3 worm cellular contexts compared by ENCODE assay signal in the genomic region with DNA sequence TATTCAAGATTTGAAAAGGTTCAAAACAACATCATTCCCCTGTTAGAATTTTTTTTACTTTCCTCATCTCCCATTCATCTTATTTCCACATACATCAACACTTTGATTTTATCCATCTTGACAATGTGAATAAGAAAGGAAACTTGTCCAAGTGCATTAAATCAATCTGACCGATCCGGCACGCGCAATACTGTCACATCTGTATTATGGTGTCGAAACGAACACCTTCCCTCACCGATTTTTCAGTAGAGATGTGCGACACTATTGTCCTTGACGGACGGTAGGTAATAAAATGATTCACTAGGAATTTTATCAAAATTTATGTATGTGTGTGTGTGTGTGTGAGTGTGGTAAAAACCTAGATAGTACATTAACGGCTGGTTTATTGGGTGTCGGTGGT.
A peak's percentile ranks its signal among the peaks of the same experiment; 100 is the strongest.
TF ChIP-seq lines count a peak whose summit lies in the region.

No protein-coding gene starts in this region.

TF ChIP-seq in whole organism, L1 larva, 84 proteins besides CTCF, POLR2A, EP300 and RAD21:
- peak; percentile 29 for TF ChIP-seq lin-14 (GFP tag; optimal IDR thresholded peaks at IDR 0.05; lab: Kevin White, UChicago)
- TF ChIP-seq blmp-1 (tag; optimal IDR thresholded peaks at IDR 0.05; lab: Kevin White, UChicago) = peak; percentile 41
- TF ChIP-seq lin-39 (tag; optimal IDR thresholded peaks at IDR 0.05; lab: Kevin White, UChicago) = no peak
- TF ChIP-seq pqm-1 (tag; optimal IDR thresholded peaks at IDR 0.05; lab: Kevin White, UChicago) = no peak
- TF ChIP-seq mep-1 (tag; optimal IDR thresholded peaks at IDR 0.05; lab: Kevin White, UChicago) = peak; percentile 15
- peak; percentile 71 for TF ChIP-seq nhr-85 (tag; lab: Kevin White, UChicago)
TF ChIP-seq in whole organism, L1 larva: peak in this region for 4.

TF ChIP-seq in whole organism, L3 larva, 47 proteins besides CTCF, POLR2A, EP300 and RAD21:
- TF ChIP-seq nhr-77 (tag; optimal IDR thresholded peaks at IDR 0.05; lab: Kevin White, UChicago) (no peak), sea-2 (GFP tag; optimal IDR thresholded peaks at IDR 0.05; lab: Kevin White, UChicago) (no peak), elt-2 (tag; optimal IDR thresholded peaks at IDR 0.05; lab: Kevin White, UChicago) (no peak), egl-5 (tag; optimal IDR thresholded peaks at IDR 0.05; lab: Kevin White, UChicago) (no peak), mdl-1 (tag; optimal IDR thresholded peaks at IDR 0.05; lab: Kevin White, UChicago) (no peak), mml-1 (tag; optimal IDR thresholded peaks at IDR 0.05; lab: Kevin White, UChicago) (no peak), ZK546.5 (tag; optimal IDR thresholded peaks at IDR 0.05; lab: Kevin White, UChicago) (no peak), zag-1 (tag; optimal IDR thresholded peaks at IDR 0.05; lab: Kevin White, UChicago) (no peak), nhr-25 (tag; optimal IDR thresholded peaks at IDR 0.05; lab: Kevin White, UChicago) (peak; percentile 27)

TF ChIP-seq in whole organism, mixed stage, embryonic, 35 proteins besides CTCF, POLR2A, EP300 and RAD21:
- TF ChIP-seq unc-120 (tag; optimal IDR thresholded peaks at IDR 0.05; lab: Kevin White, UChicago; ENCODE audit: poor library complexity, severe bottlenecking) (no peak), unc-62 (GFP tag; optimal IDR thresholded peaks at IDR 0.05; lab: Kevin White, UChicago) (peak; percentile 76)
